Worm (Caenorhabditis elegans): Measurements from ENCODE around the gene T28C6.8.

The T28C6.8 gene

ce11 chrIV:8853301-8853700 lies 22.8 kb upstream of the T28C6.8 start:
- TF ChIP-seq klf-2 (GFP tag; conservative IDR thresholded peaks at IDR 0.05) (no peak), flt-1 (GFP tag; IDR thresholded peaks at IDR 0.05) (no peak), ref-1 (GFP tag; conservative IDR thresholded peaks at IDR 0.05) (no peak), T22C8.4 (GFP tag; IDR thresholded peaks at IDR 0.05) (no peak), ztf-29 (GFP tag; IDR thresholded peaks at IDR 0.05) (no peak), ztf-23 (GFP tag; IDR thresholded peaks at IDR 0.05) (no peak), tab-1 (GFP tag; IDR thresholded peaks at IDR 0.05) (no peak), med-1 (GFP tag; optimal IDR thresholded peaks at IDR 0.05; ENCODE audit: insufficient read depth) (no peak), cog-1 (tag; optimal IDR thresholded peaks at IDR 0.05) (no peak)

DNA sequence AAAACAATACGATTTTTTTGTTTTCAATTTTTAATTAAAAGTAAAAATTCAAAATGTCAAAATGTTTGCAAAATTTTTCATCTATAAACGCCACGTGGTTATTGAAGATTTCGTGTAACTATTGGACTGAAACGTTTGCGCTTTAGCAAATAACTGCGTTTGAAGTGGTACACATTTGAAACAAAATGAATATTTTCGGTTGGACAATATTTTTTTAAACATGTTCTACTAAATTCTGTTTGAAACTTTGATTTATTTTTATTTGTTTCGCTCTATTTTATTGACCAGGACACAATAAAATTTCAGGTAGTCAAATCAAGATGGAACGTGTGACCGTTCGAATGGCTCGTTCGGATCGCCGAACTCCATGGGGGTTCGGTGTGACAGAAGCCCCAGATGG lies 21.7 kb upstream of the T28C6.8 start, which contains the start of gene alp-1:
alp-1 (plus strand) TSS at position 301 of the 400 bp plus-strand sequence.
- no peak for TF ChIP-seq klf-2 (GFP tag; conservative IDR thresholded peaks at IDR 0.05)
- TF ChIP-seq flt-1 (GFP tag; IDR thresholded peaks at IDR 0.05), result no peak
- no peak for TF ChIP-seq tab-1 (GFP tag; IDR thresholded peaks at IDR 0.05)
- no peak for TF ChIP-seq med-1 (GFP tag; optimal IDR thresholded peaks at IDR 0.05; ENCODE audit: insufficient read depth)
- no peak for TF ChIP-seq ztf-29 (GFP tag; IDR thresholded peaks at IDR 0.05)
- TF ChIP-seq ref-1 (GFP tag; conservative IDR thresholded peaks at IDR 0.05), result no peak

- no peak for TF ChIP-seq ztf-29 (GFP tag; IDR thresholded peaks at IDR 0.05)
Observed at ce11 chrIV:8850807-8851206, 20.3 kb upstream of the T28C6.8 start.

ce11 chrIV:8848983-8849382 lies 18.5 kb upstream of the T28C6.8 start:
- TF ChIP-seq cog-1 (tag; optimal IDR thresholded peaks at IDR 0.05) (no peak), ztf-23 (GFP tag; IDR thresholded peaks at IDR 0.05) (no peak), med-1 (GFP tag; optimal IDR thresholded peaks at IDR 0.05; ENCODE audit: insufficient read depth) (no peak), klf-2 (GFP tag; conservative IDR thresholded peaks at IDR 0.05) (no peak), T22C8.4 (GFP tag; IDR thresholded peaks at IDR 0.05) (no peak)

- no peak for TF ChIP-seq ref-1 (GFP tag; conservative IDR thresholded peaks at IDR 0.05)
- TF ChIP-seq T22C8.4 (GFP tag; IDR thresholded peaks at IDR 0.05), result no peak
- TF ChIP-seq flt-1 (GFP tag; IDR thresholded peaks at IDR 0.05), result no peak
- no peak for TF ChIP-seq med-1 (GFP tag; optimal IDR thresholded peaks at IDR 0.05; ENCODE audit: insufficient read depth)
- TF ChIP-seq ztf-23 (GFP tag; IDR thresholded peaks at IDR 0.05), result no peak
- no peak for TF ChIP-seq klf-2 (GFP tag; conservative IDR thresholded peaks at IDR 0.05)
- TF ChIP-seq tab-1 (GFP tag; IDR thresholded peaks at IDR 0.05), result no peak
- TF ChIP-seq ztf-29 (GFP tag; IDR thresholded peaks at IDR 0.05), result no peak
- no peak for TF ChIP-seq cog-1 (tag; optimal IDR thresholded peaks at IDR 0.05)
Observed at ce11 chrIV:8847918-8848317, 17.4 kb upstream of the T28C6.8 start, which contains the start of gene col-118. Gene col-118 (plus strand): TSS chrIV:8848218.

ce11 chrIV:8845922-8846321 lies 15.4 kb upstream of the T28C6.8 start:
- TF ChIP-seq tab-1 (GFP tag; IDR thresholded peaks at IDR 0.05) (no peak), ref-1 (GFP tag; conservative IDR thresholded peaks at IDR 0.05) (no peak), cog-1 (tag; optimal IDR thresholded peaks at IDR 0.05) (no peak), klf-2 (GFP tag; conservative IDR thresholded peaks at IDR 0.05) (no peak), ztf-23 (GFP tag; IDR thresholded peaks at IDR 0.05) (no peak), flt-1 (GFP tag; IDR thresholded peaks at IDR 0.05) (no peak), ztf-29 (GFP tag; IDR thresholded peaks at IDR 0.05) (no peak), T22C8.4 (GFP tag; IDR thresholded peaks at IDR 0.05) (no peak), med-1 (GFP tag; optimal IDR thresholded peaks at IDR 0.05; ENCODE audit: insufficient read depth) (no peak)

DNA sequence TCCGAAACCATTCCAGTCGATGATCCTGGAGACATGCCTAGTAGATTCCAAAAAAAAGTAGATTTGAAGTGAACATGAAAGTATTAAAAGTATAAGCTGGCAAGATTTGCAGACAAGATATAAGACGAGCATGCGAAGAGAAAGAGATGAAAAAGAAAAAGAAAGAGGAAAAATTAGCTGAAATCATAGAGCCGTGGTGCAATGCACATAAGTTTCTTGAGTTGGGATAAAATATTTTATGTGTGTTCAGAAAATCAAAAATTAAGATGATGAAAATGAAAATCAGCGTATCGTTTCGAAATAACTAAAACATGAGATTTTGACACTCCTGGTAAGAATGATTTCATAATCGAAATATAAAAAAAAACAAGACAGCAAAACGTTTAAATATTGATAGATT lies 13.9 kb upstream of the T28C6.8 start, which contains the start of gene T11B7.2:
T11B7.2 (minus strand) TSS at position 101 of the 400 bp plus-strand sequence.
- TF ChIP-seq ref-1 (GFP tag; conservative IDR thresholded peaks at IDR 0.05), result no peak
- no peak for TF ChIP-seq med-1 (GFP tag; optimal IDR thresholded peaks at IDR 0.05; ENCODE audit: insufficient read depth)

DNA sequence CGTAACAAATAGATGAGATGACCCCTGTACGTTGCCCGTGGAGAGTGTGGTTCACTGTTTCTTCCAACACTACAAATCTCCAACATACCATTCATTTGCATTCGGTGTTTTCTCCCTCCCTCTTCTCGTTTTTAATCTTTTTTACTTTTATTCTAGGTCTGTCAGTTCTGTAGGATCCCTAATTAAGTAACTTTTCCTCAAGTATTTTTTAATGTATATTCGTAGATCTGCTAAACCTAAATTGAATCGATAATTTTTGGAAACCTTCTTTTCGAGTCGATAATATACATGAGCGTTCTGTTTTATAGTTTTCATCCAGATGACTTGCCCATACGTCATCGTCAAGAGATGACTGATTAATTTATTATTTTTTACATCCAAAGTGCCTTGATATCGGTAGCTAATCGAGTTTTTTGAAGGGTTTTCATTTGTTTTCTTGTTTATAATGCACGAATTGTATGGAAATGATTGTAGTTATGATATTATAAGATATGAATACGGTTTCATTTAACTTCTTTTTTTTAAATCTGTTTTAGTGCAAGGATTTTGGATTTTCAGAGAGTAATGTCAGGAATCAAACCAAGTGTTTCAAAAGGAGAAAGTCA lies 9.7 kb upstream of the T28C6.8 start, which contains the start of the genes T28C6.11 and T11B7.1:
T28C6.11 (minus strand) TSS at position 101 of the 605 bp plus-strand sequence.
T11B7.1 (plus strand) TSS at position 555 of the 605 bp plus-strand sequence.
- TF ChIP-seq klf-2 (GFP tag; conservative IDR thresholded peaks at IDR 0.05), result no peak
- no peak for TF ChIP-seq ztf-29 (GFP tag; IDR thresholded peaks at IDR 0.05)
- no peak for TF ChIP-seq tab-1 (GFP tag; IDR thresholded peaks at IDR 0.05)

DNA sequence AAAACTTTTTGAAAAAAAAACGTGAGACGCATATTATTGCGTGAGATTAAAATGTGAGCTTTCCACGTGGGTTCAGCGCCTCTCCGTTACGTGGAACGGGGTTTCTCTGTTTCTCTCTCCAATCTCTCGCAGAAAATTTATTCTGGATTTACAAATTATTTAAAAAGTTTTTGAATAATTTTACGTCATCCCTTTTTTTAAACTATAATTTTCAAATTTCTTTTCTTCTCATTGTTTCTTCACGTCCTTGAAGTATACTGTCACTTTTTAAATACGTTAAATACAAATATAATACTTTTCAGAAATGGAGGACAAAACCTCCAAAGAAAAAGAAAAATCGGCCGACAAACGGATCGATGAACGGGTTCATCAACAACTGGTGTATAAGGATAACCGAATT lies 3.0 kb downstream of the T28C6.8 start, which contains the start of gene T28C6.7:
T28C6.7 (plus strand) TSS at position 301 of the 400 bp plus-strand sequence.
- TF ChIP-seq cog-1 (tag; optimal IDR thresholded peaks at IDR 0.05) (no peak), ztf-29 (GFP tag; IDR thresholded peaks at IDR 0.05) (no peak), klf-2 (GFP tag; conservative IDR thresholded peaks at IDR 0.05) (no peak)

ce11 chrIV:8826606-8827000 lies 3.9 kb downstream of the T28C6.8 start:
- peak; percentile 80 for TF ChIP-seq T22C8.4 (GFP tag; IDR thresholded peaks at IDR 0.05)
- TF ChIP-seq med-1 (GFP tag; optimal IDR thresholded peaks at IDR 0.05; ENCODE audit: insufficient read depth), result no peak

DNA sequence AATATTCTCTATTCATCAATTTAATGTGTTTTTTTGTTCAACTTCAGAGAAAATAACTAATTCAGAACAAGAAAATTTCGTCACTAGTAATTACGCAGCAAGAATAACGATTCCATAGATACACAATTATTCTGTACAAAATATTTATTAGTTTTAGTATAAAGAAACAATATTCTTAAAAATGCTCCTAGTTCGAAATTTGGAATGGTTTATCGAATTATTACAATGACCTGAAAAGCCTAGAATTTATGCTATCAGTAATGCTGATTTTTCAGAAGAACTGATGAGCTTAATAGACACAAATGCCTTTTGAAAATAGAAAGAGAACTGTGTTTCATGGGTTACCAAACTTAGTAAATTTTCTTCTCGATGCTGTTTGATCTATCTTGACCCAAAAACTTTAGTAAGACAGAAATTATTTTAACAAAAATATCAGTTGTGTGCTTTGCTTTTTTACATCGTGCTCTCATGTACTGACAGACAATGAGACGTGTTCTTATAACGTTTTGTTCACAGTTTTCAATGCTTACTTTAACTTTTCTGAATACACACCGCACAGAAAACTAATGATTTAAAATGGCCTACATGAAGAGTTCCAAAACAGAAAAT lies 4.4 kb downstream of the T28C6.8 start:
- TF ChIP-seq tab-1 (GFP tag; IDR thresholded peaks at IDR 0.05), result no peak
- no peak for TF ChIP-seq cog-1 (tag; optimal IDR thresholded peaks at IDR 0.05)
- TF ChIP-seq ztf-23 (GFP tag; IDR thresholded peaks at IDR 0.05), result no peak
- no peak for TF ChIP-seq flt-1 (GFP tag; IDR thresholded peaks at IDR 0.05)
- no peak for TF ChIP-seq klf-2 (GFP tag; conservative IDR thresholded peaks at IDR 0.05)
- no peak for TF ChIP-seq ref-1 (GFP tag; conservative IDR thresholded peaks at IDR 0.05)
- no peak for TF ChIP-seq ztf-29 (GFP tag; IDR thresholded peaks at IDR 0.05)
- TF ChIP-seq med-1 (GFP tag; optimal IDR thresholded peaks at IDR 0.05; ENCODE audit: insufficient read depth), result no peak
- TF ChIP-seq T22C8.4 (GFP tag; IDR thresholded peaks at IDR 0.05), result no peak

Data from whole organism, midembryonic.